Worm (Caenorhabditis elegans): ENCODE results near the gene F19B2.7.

F19B2.7 gene

DNA sequence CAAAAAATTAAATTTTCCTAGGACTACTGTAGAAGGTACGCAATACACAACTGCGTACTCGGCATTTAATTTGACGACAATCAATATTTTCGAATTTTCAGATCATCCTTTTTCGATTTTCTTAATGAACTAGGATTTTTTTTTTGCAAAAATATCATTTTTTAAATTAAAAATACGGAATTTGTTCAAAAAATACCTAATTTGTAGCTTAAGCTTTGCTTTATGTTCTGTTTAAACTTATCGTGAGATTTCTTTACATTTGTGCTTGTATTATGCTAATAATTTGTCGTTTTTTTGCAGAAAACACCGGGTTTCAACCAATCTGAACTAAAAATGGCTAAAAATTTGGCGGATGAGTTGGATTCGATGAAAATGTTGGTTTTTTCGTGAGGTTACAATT lies 45.1 kb downstream of the F19B2.7 start, which contains the start of gene ftr-1:
Gene ftr-1, plus strand, starts transcription at position 301 of the 400 bp plus-strand sequence.
- TF ChIP-seq unc-62 (GFP tag; optimal IDR thresholded peaks at IDR 0.05): no peak

ce11 chrV:20198954-20199353 lies 47.4 kb downstream of the F19B2.7 start, which contains the start of gene fog-2:
Gene fog-2 (plus strand): TSS chrV:20199254.
- TF ChIP-seq unc-62 (GFP tag; optimal IDR thresholded peaks at IDR 0.05): no peak

ce11 chrV:20199658-20200057 lies 48.1 kb downstream of the F19B2.7 start:
- TF ChIP-seq unc-62 (GFP tag; optimal IDR thresholded peaks at IDR 0.05): no peak

DNA sequence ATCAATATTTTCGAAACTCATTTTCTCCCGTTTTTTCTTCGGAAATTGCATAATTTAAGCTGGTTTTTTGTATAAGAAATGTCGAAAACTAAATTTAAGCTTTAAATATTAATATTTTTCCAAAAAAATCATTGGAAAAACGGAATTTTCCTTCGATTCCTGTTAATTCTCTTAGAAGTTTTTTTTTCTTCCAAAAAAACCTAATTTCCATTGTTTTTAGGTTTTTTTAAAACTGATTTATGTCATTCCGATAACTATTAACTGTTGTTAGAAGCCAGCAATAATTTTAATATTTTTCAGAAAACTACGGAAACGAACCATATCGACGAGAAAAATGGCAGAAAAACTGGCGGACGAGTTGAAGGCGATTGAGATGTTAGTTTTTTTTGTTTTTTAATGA lies 49.8 kb downstream of the F19B2.7 start, which contains the start of gene fbxa-114:
Gene fbxa-114, plus strand, starts transcription at position 301 of the 400 bp plus-strand sequence.
- TF ChIP-seq unc-62 (GFP tag; optimal IDR thresholded peaks at IDR 0.05): no peak

ce11 chrV:20203085-20203484 lies 51.6 kb downstream of the F19B2.7 start, which contains the start of gene fbxa-113:
Gene fbxa-113 (plus strand): TSS chrV:20203385.
- TF ChIP-seq unc-62 (GFP tag; optimal IDR thresholded peaks at IDR 0.05): no peak
